Fruit fly (Drosophila melanogaster): ENCODE measurements around the gene CG31855.
A peak's percentile ranks its signal among the peaks of the same experiment; 100 is the strongest.

Gene CG31855

DNA sequence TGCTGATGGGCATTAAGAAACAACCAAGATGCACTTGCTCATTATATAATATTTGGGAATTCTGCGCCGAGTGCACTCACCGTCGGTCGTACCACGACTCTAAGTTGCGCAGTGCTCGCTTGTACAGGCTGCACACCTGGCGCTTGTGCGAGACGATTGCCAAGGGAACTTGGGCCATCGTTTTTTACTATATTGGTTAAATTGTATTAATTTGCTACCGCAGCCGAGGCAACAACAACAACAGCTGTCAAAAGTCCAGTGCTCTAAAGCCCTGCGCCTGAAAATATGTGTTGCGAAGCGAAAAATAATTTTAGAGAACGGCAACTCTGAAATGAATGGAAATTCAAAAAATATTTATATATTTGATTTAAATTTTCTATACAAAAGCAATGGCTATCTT, 1.8 kb downstream of the CG31855 start, which contains the start of gene ND-B22:
TSS of gene ND-B22 (minus strand) at position 349 of the 400 bp plus-strand sequence.
- TF ChIP-seq Snoo (tag; optimal IDR thresholded peaks at IDR 0.05) (peak; percentile 38), CG17806 (tag; optimal IDR thresholded peaks at IDR 0.05) (no peak), CG15710 (tag; optimal IDR thresholded peaks at IDR 0.05) (peak; percentile 17)

DNA sequence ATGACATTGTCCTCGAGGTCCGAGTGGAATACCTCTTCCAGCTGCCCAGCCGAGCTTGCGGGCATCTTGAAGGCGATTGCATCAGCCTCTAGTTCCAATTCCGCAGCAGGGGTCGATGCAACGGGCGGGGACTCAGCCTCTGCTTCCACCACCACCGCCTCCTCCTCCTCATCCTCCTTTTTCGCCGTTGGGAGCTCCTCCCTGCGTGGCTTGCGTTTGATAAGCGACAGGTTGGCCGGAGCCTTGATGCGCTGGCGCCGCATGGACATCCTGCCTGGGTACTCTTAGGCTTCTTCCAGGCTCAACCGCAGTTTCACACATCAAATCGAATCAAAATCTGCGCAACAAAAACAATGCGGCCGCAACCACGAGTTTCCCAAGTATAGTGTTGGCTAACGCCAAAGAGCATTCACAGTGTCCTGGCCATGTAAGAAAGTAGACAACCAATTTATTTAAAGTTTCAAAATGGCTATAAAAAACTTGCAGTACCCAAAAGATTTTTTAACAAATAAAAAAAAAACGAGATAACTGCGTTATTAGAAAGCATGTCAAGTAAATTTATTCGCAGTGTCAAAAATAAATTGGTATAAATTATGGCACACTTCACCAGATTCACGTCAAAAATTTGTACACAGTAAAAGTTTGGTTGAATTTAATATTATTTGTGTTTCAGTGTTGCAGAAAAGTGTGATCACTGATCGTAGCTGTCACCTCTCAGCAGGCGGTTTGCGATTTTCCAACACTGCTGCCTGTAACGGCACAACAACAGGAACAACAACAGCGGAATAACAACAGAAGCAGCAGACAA, 4.6 kb downstream of the CG31855 start, which contains the start of the genes Bdp1 and CG6565:
TSS of gene Bdp1 (minus strand) at position 456 of the 808 bp plus-strand sequence.
TSS of gene CG6565 (plus strand) at position 585 of the 808 bp plus-strand sequence.
- TF ChIP-seq Pif1B (GFP tag; optimal IDR thresholded peaks at IDR 0.05), result peak; percentile 94
- peak; percentile 97 for TF ChIP-seq CG9948 (tag; optimal IDR thresholded peaks at IDR 0.05)
- peak; percentile 59 for TF ChIP-seq CG12605 (GFP tag; IDR thresholded peaks at IDR 0.05)
- TF ChIP-seq Ets98B (GFP tag; IDR thresholded peaks at IDR 0.05), result peak; percentile 90
- peak; percentile 96 for TF ChIP-seq CG15710 (tag; optimal IDR thresholded peaks at IDR 0.05)
- TF ChIP-seq CG8301 (tag; optimal IDR thresholded peaks at IDR 0.05), result peak; percentile 93
- TF ChIP-seq rn (GFP tag; IDR thresholded peaks at IDR 0.05), result peak; percentile 90
- TF ChIP-seq CG32121 (GFP tag; IDR thresholded peaks at IDR 0.05), result peak; percentile 94
- TF ChIP-seq CG4496 (GFP tag; IDR thresholded peaks at IDR 0.05), result peak; percentile 92
- peak; percentile 93 for TF ChIP-seq CG17806 (tag; optimal IDR thresholded peaks at IDR 0.05)
- no peak for TF ChIP-seq D1 (tag; optimal IDR thresholded peaks at IDR 0.05)
- TF ChIP-seq CG13204 (GFP tag; optimal IDR thresholded peaks at IDR 0.05), result no peak
- peak; percentile 97 for TF ChIP-seq CG14655 (GFP tag; optimal IDR thresholded peaks at IDR 0.05)
- TF ChIP-seq CG8159 (tag; optimal IDR thresholded peaks at IDR 0.05), result peak; percentile 96
- TF ChIP-seq fd96Ca (GFP tag; IDR thresholded peaks at IDR 0.05), result peak; percentile 93
- TF ChIP-seq EcR (GFP tag; optimal IDR thresholded peaks at IDR 0.05), result no peak
- peak; percentile 96 for TF ChIP-seq Snoo (tag; optimal IDR thresholded peaks at IDR 0.05)
- no peak for TF ChIP-seq Pif1A (GFP tag; optimal IDR thresholded peaks at IDR 0.05)
- TF ChIP-seq CG10348 (GFP tag; IDR thresholded peaks at IDR 0.05), result peak; percentile 90
- TF ChIP-seq gl (tag; optimal IDR thresholded peaks at IDR 0.05), result peak; percentile 80
- peak; percentile 92 for TF ChIP-seq CG34367 (tag; optimal IDR thresholded peaks at IDR 0.05)

- TF ChIP-seq EcR (GFP tag; optimal IDR thresholded peaks at IDR 0.05) (no peak), CG32121 (GFP tag; IDR thresholded peaks at IDR 0.05) (no peak), CG8159 (tag; optimal IDR thresholded peaks at IDR 0.05) (no peak), CG4496 (GFP tag; IDR thresholded peaks at IDR 0.05) (no peak), Pif1A (GFP tag; optimal IDR thresholded peaks at IDR 0.05) (no peak), D1 (tag; optimal IDR thresholded peaks at IDR 0.05) (no peak), CG12605 (GFP tag; IDR thresholded peaks at IDR 0.05) (no peak), CG9948 (tag; optimal IDR thresholded peaks at IDR 0.05) (no peak), CG13204 (GFP tag; optimal IDR thresholded peaks at IDR 0.05) (no peak)
Measured at dm6 chr2L:13376086-13376485, 7.1 kb downstream of the CG31855 start.

dm6 chr2L:13378488-13378964, 9.5 kb downstream of the CG31855 start, which contains the start of the genes CG9302 and beta'COP:
Gene CG9302, minus strand, starts transcription at chr2L:13378538.
Gene beta'COP, plus strand, starts transcription at chr2L:13378902.
- TF ChIP-seq CG9948 (tag; optimal IDR thresholded peaks at IDR 0.05) (peak; percentile 58), CG32121 (GFP tag; IDR thresholded peaks at IDR 0.05) (peak; percentile 36; the same call in 1 of the 2 replicates), Ets98B (GFP tag; IDR thresholded peaks at IDR 0.05) (peak; percentile 34; the same call in 1 of the 2 replicates), fd96Ca (GFP tag; IDR thresholded peaks at IDR 0.05) (0 out of 3 replicates have a peak, but pooled peaks have one; percentile 43), CG15710 (tag; optimal IDR thresholded peaks at IDR 0.05) (peak; percentile 86), CG10348 (GFP tag; IDR thresholded peaks at IDR 0.05) (0 out of 2 replicates have a peak, but pooled peaks have one; percentile 22), CG17806 (tag; optimal IDR thresholded peaks at IDR 0.05) (peak; percentile 38), D1 (tag; optimal IDR thresholded peaks at IDR 0.05) (no peak), CG8159 (tag; optimal IDR thresholded peaks at IDR 0.05) (no peak), Snoo (tag; optimal IDR thresholded peaks at IDR 0.05) (peak; percentile 57)

DNA sequence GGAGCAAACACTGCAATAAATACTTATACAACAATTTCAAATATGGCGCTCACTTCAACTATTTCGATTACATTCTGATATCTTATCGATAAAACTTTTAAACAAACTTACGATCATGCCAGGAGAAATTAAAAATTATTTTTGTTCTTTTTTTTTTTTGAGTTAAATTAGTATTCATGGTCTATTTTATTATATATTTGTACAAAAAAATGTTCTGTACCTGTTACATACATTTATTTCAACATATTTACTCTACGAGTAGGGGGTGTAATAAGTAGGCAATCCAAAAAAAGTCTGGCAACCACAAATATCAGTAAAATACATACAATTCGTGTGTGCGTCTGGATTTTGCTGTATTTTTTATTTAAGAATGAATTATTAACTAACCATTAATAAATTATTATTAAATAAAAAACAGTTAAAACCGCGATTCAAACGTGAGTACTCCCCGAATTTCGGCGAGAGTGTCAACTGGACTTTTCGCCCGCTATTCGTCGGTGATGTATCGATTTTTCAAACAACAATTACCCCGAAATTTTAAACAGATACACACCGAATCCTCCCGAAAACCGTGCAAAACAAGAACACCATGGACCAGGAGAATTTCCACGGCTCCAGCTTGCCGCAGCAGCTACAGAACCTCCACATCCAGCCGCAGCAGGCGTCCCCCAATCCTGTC, 13.5 kb downstream of the CG31855 start, which contains the start of gene loqs:
TSS of gene loqs (plus strand) at position 302 of the 679 bp plus-strand sequence.
- TF ChIP-seq CG4496 (GFP tag; IDR thresholded peaks at IDR 0.05) (no peak), rn (GFP tag; IDR thresholded peaks at IDR 0.05) (no peak), CG12605 (GFP tag; IDR thresholded peaks at IDR 0.05) (no peak), CG8159 (tag; optimal IDR thresholded peaks at IDR 0.05) (no peak), EcR (GFP tag; optimal IDR thresholded peaks at IDR 0.05) (no peak), CG14655 (GFP tag; optimal IDR thresholded peaks at IDR 0.05) (no peak), CG10348 (GFP tag; IDR thresholded peaks at IDR 0.05) (no peak), Ets98B (GFP tag; IDR thresholded peaks at IDR 0.05) (no peak; the same call in 1 of the 2 replicates), Pif1B (GFP tag; optimal IDR thresholded peaks at IDR 0.05) (no peak), Snoo (tag; optimal IDR thresholded peaks at IDR 0.05) (no peak), CG32121 (GFP tag; IDR thresholded peaks at IDR 0.05) (no peak)

Measured in whole organism, pupa.